Fruit fly (Drosophila melanogaster) whole organism, embryonic: ENCODE data around the gene Mst89B.

Experiments used
- CG3163 ChIP-seq: fragments of 200-800 bp; sonication (Bioruptor generic); optimal IDR thresholded peaks from 3 replicates; lab custom pipeline; 2016; ENCODE audit warnings: missing biosample characterization, missing genetic modification characterization
- CG3281 ChIP-seq: fragments of 200-800 bp; sonication (Bioruptor generic); optimal IDR thresholded peaks from 3 replicates; lab custom pipeline; 2017; ENCODE audit warnings: missing biosample characterization, mild to moderate bottlenecking, missing genetic modification characterization
- Fer2 ChIP-seq: fragments of 200-800 bp; sonication (Bioruptor generic); optimal IDR thresholded peaks from 2 replicates; lab custom pipeline; 2018; ENCODE audit warnings: missing biosample characterization, mild to moderate bottlenecking, missing genetic modification characterization, moderate library complexity
- Hand ChIP-seq: fragments of 200-800 bp; sonication (Bioruptor generic); optimal IDR thresholded peaks from 2 replicates; lab custom pipeline; 2017; ENCODE audit warnings: mild to moderate bottlenecking, missing biosample characterization, missing genetic modification reagents, missing genetic modification characterization
- NC2α ChIP-seq: fragments of 200-800 bp; sonication (Bioruptor generic); optimal IDR thresholded peaks from 2 replicates; lab custom pipeline; 2016; ENCODE audit warnings: missing biosample characterization, missing genetic modification characterization
- Stat92E ChIP-seq, 3 experiments: fragments of >200 bp in 2 of 3; fragments of 200-800 bp in 1 of 3; sonication (Bioruptor generic) in 1 of 3; optimal IDR thresholded peaks; 2 replicates each; lab custom pipeline; 2017 to 2019; ENCODE audit warnings: missing biosample characterization in 3 of 3, missing genetic modification characterization in 3 of 3, mild to moderate bottlenecking in 1 of 3, moderate library complexity in 1 of 3
- fd3F ChIP-seq: fragments of 200-800 bp; sonication (Bioruptor generic); optimal IDR thresholded peaks from 2 replicates; lab custom pipeline; 2018; ENCODE audit warnings: missing biosample characterization, mild to moderate bottlenecking, missing genetic modification characterization, moderate library complexity
- nmo ChIP-seq: fragments of 200-800 bp; sonication (Bioruptor generic); optimal IDR thresholded peaks from 2 replicates; lab custom pipeline; 2018; ENCODE audit warnings: missing biosample characterization, mild to moderate bottlenecking, missing genetic modification characterization, moderate library complexity

DNA sequence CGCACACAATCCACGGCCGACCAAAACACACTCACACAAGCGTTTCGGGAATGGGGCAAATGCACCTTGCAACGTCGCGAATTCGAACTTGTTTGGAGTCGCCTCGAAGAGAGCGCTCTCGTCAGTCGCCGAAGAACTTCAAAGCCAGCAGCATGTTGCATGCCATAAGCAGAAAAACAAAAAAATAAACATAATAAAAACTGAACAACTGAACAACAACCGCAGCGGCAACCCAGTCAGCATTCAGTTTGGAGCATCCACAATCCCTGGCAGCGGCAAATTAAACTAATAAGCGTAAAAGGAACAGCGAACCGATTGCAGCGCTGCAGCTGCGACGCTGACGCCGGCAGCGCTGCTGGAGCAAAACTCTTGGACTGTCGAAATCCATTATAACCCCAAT lies 34.2 kb upstream of the Mst89B start:
- TF ChIP-seq NC2α (GFP tag; lab: Kevin White, UChicago) (no peak), CG3281 (GFP tag; lab: Kevin White, UChicago) (no peak), fd3F (GFP tag; lab: Kevin White, UChicago) (no peak), Hand (GFP tag; lab: Kevin White, UChicago) (no peak), CG3163 (no peak), Fer2 (tag; lab: Kevin White, UChicago) (no peak), nmo (GFP tag; lab: Kevin White, UChicago) (no peak), Stat92E (GFP tag; optimal IDR thresholded peaks at IDR 0.05; lab: Kevin White, UChicago) (no peak)
